Fruit fly (Drosophila melanogaster) whole organism, pupa: ENCODE results near the gene Rab7.

Experiments used
- CG12605 ChIP-seq: fragments of 200-800 bp; sonication (Bioruptor generic); IDR thresholded peaks from 2 replicates; pipeline ENCODE4 v1.3.6; 2022; ENCODE audit warnings: missing biosample characterization, missing genetic modification characterization
- CG17806 ChIP-seq: fragments of 200-800 bp; sonication (Bioruptor generic); optimal IDR thresholded peaks from 2 replicates; lab custom pipeline; 2018; ENCODE audit warnings: missing biosample characterization, mild to moderate bottlenecking, missing genetic modification characterization, moderate library complexity
- CG32121 ChIP-seq: fragments of 200-800 bp; sonication (Bioruptor generic); IDR thresholded peaks from 2 replicates; pipeline ENCODE4 v1.3.6; 2022; ENCODE audit warnings: missing biosample characterization, missing genetic modification characterization
- CG8301 ChIP-seq: fragments of 200-800 bp; sonication (Bioruptor generic); optimal IDR thresholded peaks from 2 replicates; lab custom pipeline; 2018; ENCODE audit warnings: missing biosample characterization, mild to moderate bottlenecking, missing genetic modification characterization
- fd96Ca ChIP-seq: fragments of 200-800 bp; sonication (Bioruptor generic); IDR thresholded peaks from 3 replicates; pipeline ENCODE4 v1.3.6; 2022; ENCODE audit warnings: missing biosample characterization, missing genetic modification characterization

DNA sequence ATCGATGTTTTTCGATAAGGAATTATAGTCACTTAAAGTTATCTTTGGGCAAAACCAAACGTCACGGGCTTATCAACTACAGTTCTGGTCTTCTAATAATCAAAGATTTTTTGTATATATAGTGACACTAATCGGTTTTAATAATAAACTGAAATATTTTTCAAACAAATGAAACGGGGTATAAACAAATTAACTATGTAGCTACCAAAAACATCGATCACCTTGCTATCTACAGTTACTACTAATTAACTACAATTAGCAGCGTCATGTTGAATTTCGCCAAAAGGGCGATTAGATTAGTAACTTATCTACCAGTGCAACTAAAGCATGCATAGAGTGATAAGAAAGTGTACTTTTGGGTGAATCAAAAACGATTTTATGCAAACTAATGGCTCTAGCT is 1.4 kb upstream of the Rab7 start:
- no peak for TF ChIP-seq CG8301 (tag; lab: Kevin White, UChicago)
- TF ChIP-seq CG12605: no peak
- no peak for TF ChIP-seq fd96Ca (GFP tag; lab: Robert Waterston, UW)
- no peak for TF ChIP-seq CG32121 (GFP tag; lab: Robert Waterston, UW)
- TF ChIP-seq CG17806 (tag; lab: Kevin White, UChicago): no peak
